Worm (Caenorhabditis elegans) whole organism, early embryonic: ENCODE data around the gene C13G3.12.
A peak's percentile ranks its signal among the peaks of the same experiment; 100 is the strongest.

Source experiments
- B0310.2 ChIP-seq: sonication (generic microtip); optimal IDR thresholded peaks from 2 replicates; lab custom pipeline; 2016; ENCODE audit warnings: mild to moderate bottlenecking, missing genetic modification characterization, missing compliant biosample characterization
- F13C5.2 ChIP-seq: sonication (generic microtip); optimal IDR thresholded peaks from 2 replicates; lab custom pipeline; 2017; ENCODE audit warnings: mild to moderate bottlenecking, missing genetic modification characterization, inconsistent platforms, missing compliant biosample characterization
- aly-1 ChIP-seq: sonication (generic microtip); optimal IDR thresholded peaks from 2 replicates; lab custom pipeline; 2016; ENCODE audit warnings: missing genetic modification characterization, missing compliant biosample characterization
- ama-1 ChIP-seq: fragments of 150-350 bp; optimal IDR thresholded peaks from 2 replicates; lab custom pipeline; 2014
- ceh-13 ChIP-seq: fragments of 200-800 bp; sonication (Bioruptor generic); optimal IDR thresholded peaks from 2 replicates; lab custom pipeline; 2018; ENCODE audit warnings: mild to moderate bottlenecking, missing genetic modification characterization, missing compliant biosample characterization
- ceh-36 ChIP-seq: sonication (generic microtip); optimal IDR thresholded peaks from 2 replicates; lab custom pipeline; 2016; ENCODE audit warnings: missing genetic modification characterization, inconsistent platforms, missing compliant biosample characterization
- ets-7 ChIP-seq: sonication (generic microtip); optimal IDR thresholded peaks from 2 replicates; lab custom pipeline; 2016; ENCODE audit warnings: missing genotype, missing genetic modification characterization, missing compliant biosample characterization
- flt-1 ChIP-seq: fragments of 200-800 bp; sonication (Bioruptor generic); IDR thresholded peaks from 2 replicates; pipeline ENCODE4 v1.3.6; 2022; ENCODE audit warnings: missing genetic modification characterization, missing compliant biosample characterization
- hmbx-1 ChIP-seq: sonication (generic microtip); optimal IDR thresholded peaks from 2 replicates; lab custom pipeline; 2016; ENCODE audit warnings: mild to moderate bottlenecking, missing genetic modification characterization, missing compliant biosample characterization
- hmg-4 ChIP-seq: fragments of 200-800 bp; sonication (Bioruptor generic); optimal IDR thresholded peaks from 2 replicates; lab custom pipeline; 2018; ENCODE audit warnings: mild to moderate bottlenecking, missing genetic modification characterization, missing compliant biosample characterization
- hnd-1 ChIP-seq: sonication (generic microtip); optimal IDR thresholded peaks from 2 replicates; lab custom pipeline; 2016; ENCODE audit warnings: missing genetic modification characterization, missing compliant biosample characterization
- pes-1 ChIP-seq: fragments of 200-800 bp; sonication (Bioruptor generic); IDR thresholded peaks from 2 replicates; pipeline ENCODE4 v1.3.6; 2022; ENCODE audit warnings: missing genetic modification reagents, missing genetic modification characterization, missing compliant biosample characterization
- scrt-1 ChIP-seq: fragments of 200-800 bp; sonication (Bioruptor generic); IDR thresholded peaks from 2 replicates; pipeline ENCODE4 v1.3.6; 2022; ENCODE audit warnings: missing genetic modification characterization, missing compliant biosample characterization
- sea-1 ChIP-seq: fragments of 200-800 bp; sonication (Bioruptor generic); conservative IDR thresholded peaks from 2 replicates; pipeline ENCODE4 v1.3.6; 2022; ENCODE audit warnings: missing genetic modification characterization, missing compliant biosample characterization
- tbx-11 ChIP-seq: fragments of 200-800 bp; sonication (Bioruptor generic); IDR thresholded peaks from 2 replicates; pipeline ENCODE4 v1.3.6; 2022; ENCODE audit warnings: missing genetic modification characterization, missing compliant biosample characterization
- tbx-37 ChIP-seq: fragments of 200-800 bp; sonication (Bioruptor generic); conservative IDR thresholded peaks from 2 replicates; pipeline ENCODE4 v1.3.6; 2022; ENCODE audit warnings: missing genetic modification reagents, missing genetic modification characterization, missing compliant biosample characterization
- tra-4 ChIP-seq: sonication (generic microtip); optimal IDR thresholded peaks from 2 replicates; lab custom pipeline; 2017; ENCODE audit warnings: missing genetic modification characterization, missing compliant biosample characterization

C13G3.12 gene

DNA sequence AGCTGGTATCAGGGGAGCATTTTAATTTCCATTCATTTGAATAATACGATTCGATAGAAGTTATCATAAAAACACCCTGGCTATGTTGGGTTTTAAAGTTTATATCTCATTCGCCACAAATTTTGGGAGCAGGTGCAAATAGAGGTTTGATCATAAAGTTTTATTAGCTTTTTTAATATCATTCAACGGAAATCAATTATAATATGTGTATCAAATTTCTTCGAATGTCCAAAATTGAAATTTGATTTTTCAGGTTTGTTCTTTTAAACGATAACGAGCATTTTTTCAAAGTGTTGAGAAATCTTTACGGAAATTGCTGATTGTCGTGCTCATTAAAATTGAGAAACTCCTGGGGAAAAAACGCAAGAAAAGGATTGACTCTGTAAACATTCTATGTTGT lies 26.0 kb upstream of the C13G3.12 start, which contains the start of gene srh-74:
Gene srh-74, minus strand, starts transcription at position 101 of the 400 bp plus-strand sequence.
- TF ChIP-seq aly-1 (tag; lab: Kevin White, UChicago) (no peak), hmbx-1 (no peak), ets-7 (tag; lab: Kevin White, UChicago) (no peak), F13C5.2 (no peak), B0310.2 (tag; lab: Kevin White, UChicago) (no peak), hmg-4 (GFP tag; lab: Kevin White, UChicago) (no peak), scrt-1 (GFP tag; lab: Robert Waterston, UW) (no peak), ceh-13 (GFP tag; lab: Kevin White, UChicago) (no peak), ceh-36 (tag; lab: Kevin White, UChicago) (no peak), pes-1 (GFP tag; lab: Robert Waterston, UW) (no peak), hnd-1 (no peak)

DNA sequence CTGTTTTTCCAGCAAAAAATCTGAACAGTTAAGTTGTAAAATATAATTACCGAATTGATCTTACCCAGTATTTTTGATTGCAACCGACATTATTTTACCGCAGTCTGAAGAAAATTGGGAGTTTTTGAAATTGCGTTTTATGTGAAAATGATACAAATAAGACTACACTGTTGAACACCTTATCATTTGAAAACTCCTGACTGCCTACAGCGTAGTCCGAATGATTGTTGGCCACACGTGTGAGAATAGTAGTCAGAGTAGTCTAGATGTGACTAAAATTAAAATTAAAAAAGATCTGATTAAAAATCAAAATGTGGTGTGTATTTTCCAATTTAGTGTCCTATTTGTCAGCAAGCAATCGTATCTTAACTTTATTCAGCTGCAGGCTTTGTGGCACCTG lies 24.0 kb upstream of the C13G3.12 start, which contains the start of gene dhs-18:
Gene dhs-18, minus strand, starts transcription at position 104 of the 400 bp plus-strand sequence.
- TF ChIP-seq aly-1 (tag; lab: Kevin White, UChicago), result no peak

DNA sequence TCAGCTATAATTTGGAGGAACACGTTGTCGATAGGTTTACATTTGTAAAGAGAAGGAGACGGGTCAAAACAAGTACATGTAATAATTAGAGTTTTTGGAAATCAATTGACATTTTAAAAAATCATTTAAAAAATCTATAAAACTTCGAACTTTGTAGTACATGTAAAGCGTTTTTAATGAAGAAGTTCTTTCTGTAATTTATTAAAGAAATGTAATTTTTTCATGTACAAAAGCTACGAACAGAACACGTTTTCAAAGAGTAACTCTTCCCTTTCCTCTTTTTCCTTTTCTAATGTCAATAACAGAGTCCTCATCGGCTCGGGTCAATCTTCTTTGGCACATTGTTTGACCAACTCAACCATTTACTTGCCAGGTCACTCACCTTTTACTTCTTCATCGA lies 21.1 kb upstream of the C13G3.12 start, which contains the start of gene C45B11.6:
Gene C45B11.6, plus strand, starts transcription at position 301 of the 400 bp plus-strand sequence.
- TF ChIP-seq scrt-1 (GFP tag; lab: Robert Waterston, UW), result no peak

DNA sequence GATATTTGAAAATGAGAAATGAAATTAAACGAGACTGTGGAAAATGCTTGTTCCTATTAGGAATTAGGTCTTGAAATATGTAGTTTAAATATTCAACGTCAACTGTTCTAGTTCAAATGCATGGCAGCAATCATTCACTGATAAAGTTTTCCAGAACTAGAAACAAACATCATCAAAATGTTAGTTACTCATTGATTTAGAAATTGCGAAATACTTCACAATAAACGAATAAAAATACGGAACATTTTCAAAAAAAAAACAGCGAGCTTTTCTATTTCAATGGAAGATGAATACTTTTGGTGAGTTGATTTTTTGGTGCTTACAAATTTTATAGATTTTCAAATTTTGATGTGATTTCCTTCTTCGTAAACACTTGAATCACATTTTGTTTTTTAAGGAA lies 19.8 kb upstream of the C13G3.12 start, which contains the start of gene C45B11.2:
Gene C45B11.2, plus strand, starts transcription at position 173 of the 400 bp plus-strand sequence.
- TF ChIP-seq pes-1 (GFP tag; lab: Robert Waterston, UW) (no peak), scrt-1 (GFP tag; lab: Robert Waterston, UW) (no peak), tra-4 (tag; lab: Kevin White, UChicago) (no peak), hnd-1 (no peak), ets-7 (tag; lab: Kevin White, UChicago) (no peak), flt-1 (GFP tag; lab: Robert Waterston, UW) (no peak), B0310.2 (tag; lab: Kevin White, UChicago) (no peak), hmg-4 (GFP tag; lab: Kevin White, UChicago) (no peak), tbx-37 (GFP tag; lab: Robert Waterston, UW) (no peak), aly-1 (tag; lab: Kevin White, UChicago) (no peak)

DNA sequence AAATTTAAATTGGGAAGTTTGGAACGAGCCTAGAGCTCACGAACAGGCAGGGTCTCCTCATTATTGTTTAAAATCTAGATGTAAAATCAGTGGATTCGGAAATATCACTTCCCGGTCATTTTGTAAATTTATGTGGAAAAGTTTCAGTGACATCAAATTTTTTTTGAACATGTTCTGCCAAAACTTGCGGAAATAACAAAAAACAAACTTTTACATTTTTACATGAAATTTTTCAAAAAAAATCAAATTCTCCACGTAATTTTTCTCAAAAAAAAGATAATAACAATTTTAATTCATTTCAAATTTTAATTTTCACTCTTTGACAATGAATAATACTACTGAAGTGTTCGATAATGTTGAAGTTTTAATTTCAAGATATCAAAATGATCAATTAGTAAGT lies 18.8 kb upstream of the C13G3.12 start, which contains the start of gene C45B11.5:
Gene C45B11.5, plus strand, starts transcription at position 301 of the 400 bp plus-strand sequence.
- TF ChIP-seq scrt-1 (GFP tag; lab: Robert Waterston, UW) (no peak), pes-1 (GFP tag; lab: Robert Waterston, UW) (no peak), aly-1 (tag; lab: Kevin White, UChicago) (no peak), tbx-37 (GFP tag; lab: Robert Waterston, UW) (no peak), F13C5.2 (no peak), tbx-11 (GFP tag; lab: Robert Waterston, UW) (no peak), hnd-1 (no peak), ceh-36 (tag; lab: Kevin White, UChicago) (no peak)

DNA sequence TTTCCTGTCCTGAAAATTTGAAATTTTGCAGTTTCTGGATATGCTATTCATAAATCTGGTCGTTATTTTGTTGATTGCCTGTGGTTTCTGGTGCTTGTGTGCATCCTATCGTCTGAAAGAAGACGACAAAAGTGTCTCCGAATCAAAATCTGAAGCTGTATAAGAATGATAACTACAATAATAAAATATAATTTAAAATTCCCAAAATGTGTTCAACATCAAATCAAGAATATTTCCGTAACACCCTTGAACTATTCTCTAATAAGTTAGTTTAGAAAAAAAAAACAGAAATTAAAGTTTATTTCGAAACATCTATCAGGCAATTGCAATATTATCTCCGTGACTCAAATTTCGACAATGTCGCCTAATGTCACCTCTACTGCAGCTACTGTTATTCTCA lies 17.8 kb upstream of the C13G3.12 start, which contains the start of gene C45B11.8:
Gene C45B11.8, plus strand, starts transcription at position 301 of the 400 bp plus-strand sequence.
- TF ChIP-seq sea-1 (GFP tag; lab: Robert Waterston, UW) (no peak), tbx-11 (GFP tag; lab: Robert Waterston, UW) (no peak), ceh-36 (tag; lab: Kevin White, UChicago) (no peak), F13C5.2 (no peak), B0310.2 (tag; lab: Kevin White, UChicago) (no peak), tra-4 (tag; lab: Kevin White, UChicago) (no peak), flt-1 (GFP tag; lab: Robert Waterston, UW) (no peak)

DNA sequence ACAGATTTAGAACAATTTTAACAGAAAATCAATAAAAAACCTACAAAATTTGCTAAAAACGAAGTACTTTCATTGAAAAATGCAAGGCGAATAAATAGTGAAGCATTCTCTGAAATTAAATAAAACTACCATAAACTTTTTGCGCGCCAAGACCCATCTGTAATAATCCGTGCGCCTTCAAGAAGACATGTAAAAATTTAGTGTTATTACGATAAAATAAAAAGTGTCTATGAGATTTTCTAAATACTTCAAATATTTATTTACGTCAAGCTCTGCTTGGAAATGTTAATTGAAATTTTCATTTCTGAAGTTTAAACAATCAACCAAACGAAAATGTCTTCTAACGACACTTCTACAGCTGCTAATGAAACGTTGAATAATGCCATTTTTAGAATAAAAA lies 17.3 kb upstream of the C13G3.12 start, which contains the start of gene C45B11.9:
Gene C45B11.9, plus strand, starts transcription at position 301 of the 400 bp plus-strand sequence.
- TF ChIP-seq pes-1 (GFP tag; lab: Robert Waterston, UW) (no peak), scrt-1 (GFP tag; lab: Robert Waterston, UW) (no peak), aly-1 (tag; lab: Kevin White, UChicago) (no peak), B0310.2 (tag; lab: Kevin White, UChicago) (no peak), sea-1 (GFP tag; lab: Robert Waterston, UW) (no peak)

DNA sequence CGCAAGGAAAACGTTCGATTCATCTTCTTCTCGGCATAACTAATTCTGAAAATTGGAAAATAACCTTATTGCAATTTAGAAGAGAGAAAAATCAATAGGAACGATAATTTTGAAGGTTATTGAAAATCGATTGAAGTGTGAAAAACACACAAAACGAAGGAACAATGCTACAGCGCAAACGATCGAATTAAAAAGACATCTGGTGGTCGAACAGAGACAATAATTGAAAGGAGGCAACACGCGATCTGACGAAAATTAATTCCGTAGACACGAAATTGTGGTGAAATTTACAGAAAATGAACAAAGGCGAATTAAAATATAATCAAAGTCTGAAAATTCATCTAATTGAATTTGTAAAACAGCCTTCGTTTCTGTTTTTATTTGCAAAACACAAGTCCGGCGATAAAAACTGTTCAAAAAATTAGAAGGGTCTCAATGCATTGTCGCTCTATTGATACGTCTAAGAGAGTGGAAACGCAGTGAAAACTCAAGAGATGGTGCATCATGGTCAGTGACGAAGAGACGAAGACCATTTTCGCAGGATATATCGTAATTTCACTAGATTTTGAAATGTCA lies 16.8 kb upstream of the C13G3.12 start, which contains the start of gene pak-2:
Gene pak-2, minus strand, starts transcription at position 51 of the 576 bp plus-strand sequence.
- TF ChIP-seq hmbx-1 (no peak), ceh-13 (GFP tag; lab: Kevin White, UChicago) (peak; percentile 25), scrt-1 (GFP tag; lab: Robert Waterston, UW) (no peak), tbx-37 (GFP tag; lab: Robert Waterston, UW) (0 out of 2 replicates have a peak, but pooled peaks have one; percentile 22), sea-1 (GFP tag; lab: Robert Waterston, UW) (no peak), F13C5.2 (peak; percentile 82), ama-1 (no peak), pes-1 (GFP tag; lab: Robert Waterston, UW) (no peak), ets-7 (tag; lab: Kevin White, UChicago) (peak; percentile 74), B0310.2 (tag; lab: Kevin White, UChicago) (peak; percentile 38), aly-1 (tag; lab: Kevin White, UChicago) (no peak), hnd-1 (peak; percentile 25)
